Worm (Caenorhabditis elegans): ENCODE measurements around the gene F54G2.1.

ce11 chrX:2707480-2708015 is 43.4 kb upstream of the F54G2.1 start:
- TF ChIP-seq pha-4 (tag; optimal IDR thresholded peaks at IDR 0.05) (no peak), odd-2 (tag; optimal IDR thresholded peaks at IDR 0.05) (no peak), pag-3 (tag; optimal IDR thresholded peaks at IDR 0.05; ENCODE audit: borderline replicate concordance) (no peak)

All from whole organism, late embryonic.